Worm (Caenorhabditis elegans) whole organism, young adult: ENCODE measurements around the gene golg-2.

ENCODE experiments used
- B0035.1 ChIP-seq: sonication (generic microtip); optimal IDR thresholded peaks from 2 replicates; lab custom pipeline; 2016; ENCODE audit warnings: missing genetic modification characterization, mild to moderate bottlenecking, missing compliant biosample characterization, missing genotype, missing genetic modification reagents
- B0336.3 ChIP-seq: fragments of 200-800 bp; sonication (Bioruptor generic); IDR thresholded peaks from 2 replicates; pipeline ENCODE4 v1.3.6; 2022; ENCODE audit warnings: missing genetic modification characterization, missing compliant biosample characterization
- C06A6.2 ChIP-seq: fragments of 200-800 bp; sonication (Bioruptor generic); conservative IDR thresholded peaks from 2 replicates; pipeline ENCODE4 v1.3.6; 2022; ENCODE audit warnings: missing genetic modification characterization, missing compliant biosample characterization
- D2030.7 ChIP-seq: fragments of 200-800 bp; sonication (Bioruptor generic); IDR thresholded peaks from 2 replicates; pipeline ENCODE4 v1.3.6; 2022; ENCODE audit warnings: missing genetic modification reagents, missing genetic modification characterization, missing compliant biosample characterization
- F10E7.11 ChIP-seq: sonication (generic microtip); optimal IDR thresholded peaks from 2 replicates; lab custom pipeline; 2017; ENCODE audit warnings: mild to moderate bottlenecking, missing genetic modification characterization, moderate library complexity, missing compliant biosample characterization
- F23B12.7 ChIP-seq: sonication (generic microtip); optimal IDR thresholded peaks from 2 replicates; lab custom pipeline; 2017; ENCODE audit warnings: missing genetic modification characterization, mild to moderate bottlenecking, missing compliant biosample characterization, antibody characterized with exemption, moderate library complexity; ENCODE audit not compliant: insufficient read depth
- F39B2.1 ChIP-seq: fragments of 200-800 bp; sonication (Bioruptor generic); IDR thresholded peaks from 2 replicates; pipeline ENCODE4 v1.3.6; 2022; ENCODE audit warnings: missing genetic modification reagents, missing genetic modification characterization, missing compliant biosample characterization
- T07F8.4 ChIP-seq: sonication (generic microtip); optimal IDR thresholded peaks from 2 replicates; lab custom pipeline; 2016; ENCODE audit warnings: mild to moderate bottlenecking, missing genetic modification characterization, moderate library complexity, missing compliant biosample characterization
- Y56A3A.18 ChIP-seq: fragments of 200-800 bp; sonication (Bioruptor generic); IDR thresholded peaks from 2 replicates; pipeline ENCODE4 v1.3.6; 2022; ENCODE audit warnings: missing genetic modification reagents, missing genetic modification characterization, missing compliant biosample characterization
- ZK185.1 ChIP-seq: sonication (generic microtip); optimal IDR thresholded peaks from 2 replicates; lab custom pipeline; 2016; ENCODE audit warnings: mild to moderate bottlenecking, missing genetic modification characterization, missing compliant biosample characterization; ENCODE audit not compliant: poor library complexity, severe bottlenecking
- bed-2 ChIP-seq: fragments of 200-800 bp; sonication (Bioruptor generic); IDR thresholded peaks from 2 replicates; pipeline ENCODE4 v1.3.6; 2022; ENCODE audit warnings: missing genetic modification reagents, missing genetic modification characterization, missing compliant biosample characterization
- ceh-40 ChIP-seq: fragments of 200-800 bp; sonication (Bioruptor generic); IDR thresholded peaks from 2 replicates; pipeline ENCODE4 v1.3.6; 2022; ENCODE audit warnings: missing genetic modification characterization, missing compliant biosample characterization
- ceh-79 ChIP-seq: sonication (generic microtip); optimal IDR thresholded peaks from 2 replicates; lab custom pipeline; 2017; ENCODE audit warnings: mild to moderate bottlenecking, missing genetic modification characterization, missing compliant biosample characterization
- chd-7 ChIP-seq: sonication (generic microtip); optimal IDR thresholded peaks from 2 replicates; lab custom pipeline; 2016; ENCODE audit warnings: mild to moderate bottlenecking, missing genetic modification characterization, moderate library complexity, missing compliant biosample characterization
- dpff-1 ChIP-seq: sonication (generic microtip); optimal IDR thresholded peaks from 2 replicates; lab custom pipeline; 2017; ENCODE audit warnings: mild to moderate bottlenecking, missing genetic modification characterization, missing compliant biosample characterization
- dpl-1 ChIP-seq: fragments of 150-350 bp; optimal IDR thresholded peaks from 2 replicates; lab custom pipeline; 2014; ENCODE audit warnings: missing biosample characterization, missing genetic modification reagents, missing genetic modification characterization
- egrh-3 ChIP-seq: fragments of 200-800 bp; sonication (Bioruptor generic); IDR thresholded peaks from 2 replicates; pipeline ENCODE4 v1.3.6; 2022; ENCODE audit warnings: missing genetic modification reagents, missing genetic modification characterization, missing compliant biosample characterization
- ets-4 ChIP-seq: fragments of 200-800 bp; sonication (Bioruptor generic); optimal IDR thresholded peaks from 2 replicates; lab custom pipeline; 2018; ENCODE audit warnings: mild to moderate bottlenecking, missing genetic modification characterization, missing compliant biosample characterization
- fkh-3 ChIP-seq: sonication (generic microtip); optimal IDR thresholded peaks from 2 replicates; lab custom pipeline; 2016; ENCODE audit warnings: mild to moderate bottlenecking, missing genetic modification characterization, missing compliant biosample characterization
- hlh-26 ChIP-seq: fragments of 200-800 bp; sonication (Bioruptor generic); conservative IDR thresholded peaks from 2 replicates; pipeline ENCODE4 v1.3.6; 2022; ENCODE audit warnings: missing genetic modification reagents, missing genetic modification characterization, missing compliant biosample characterization
- hmg-1.2 ChIP-seq: fragments of 200-800 bp; sonication (Bioruptor generic); IDR thresholded peaks from 2 replicates; pipeline ENCODE4 v1.3.6; 2022; ENCODE audit warnings: missing genetic modification reagents, missing genetic modification characterization, missing compliant biosample characterization
- hrde-1 ChIP-seq: sonication (generic microtip); optimal IDR thresholded peaks from 2 replicates; lab custom pipeline; 2016; ENCODE audit warnings: missing genetic modification characterization, mild to moderate bottlenecking, missing compliant biosample characterization, moderate library complexity, missing genotype, missing genetic modification reagents, borderline replicate concordance
- let-607 ChIP-seq, 2 experiments: fragments of 200-800 bp in 1 of 2; sonication (Bioruptor generic) in 1 of 2; sonication (generic microtip) in 1 of 2; optimal IDR thresholded peaks; 2 replicates each; lab custom pipeline; 2016 to 2018; ENCODE audit warnings: mild to moderate bottlenecking in 2 of 2, missing compliant biosample characterization in 2 of 2, missing genetic modification characterization in 2 of 2, moderate library complexity in 2 of 2, missing genotype in 1 of 2
- lin-40 ChIP-seq: sonication (generic microtip); optimal IDR thresholded peaks from 2 replicates; lab custom pipeline; 2016; ENCODE audit warnings: missing genetic modification characterization, mild to moderate bottlenecking, missing compliant biosample characterization, missing genotype, missing genetic modification reagents
- lir-1 ChIP-seq: fragments of 200-800 bp; sonication (Bioruptor generic); conservative IDR thresholded peaks from 2 replicates; pipeline ENCODE4 v1.3.6; 2022; ENCODE audit warnings: missing genetic modification reagents, missing genetic modification characterization, missing compliant biosample characterization
- lsl-1 ChIP-seq: fragments of 200-800 bp; sonication (Bioruptor generic); optimal IDR thresholded peaks from 2 replicates; lab custom pipeline; 2018; ENCODE audit warnings: mild to moderate bottlenecking, missing genetic modification characterization, moderate library complexity, missing compliant biosample characterization
- lsy-27 ChIP-seq: sonication (generic microtip); optimal IDR thresholded peaks from 2 replicates; lab custom pipeline; 2017; ENCODE audit warnings: missing genetic modification characterization, mild to moderate bottlenecking, missing compliant biosample characterization, antibody characterized with exemption, missing genotype, borderline replicate concordance; ENCODE audit not compliant: insufficient read depth
- madf-6 ChIP-seq: fragments of 200-800 bp; sonication (Bioruptor generic); IDR thresholded peaks from 2 replicates; pipeline ENCODE4 v1.3.6; 2022; ENCODE audit warnings: missing genetic modification reagents, missing genetic modification characterization, missing compliant biosample characterization
- mes-4 ChIP-seq: sonication (generic microtip); optimal IDR thresholded peaks from 2 replicates; lab custom pipeline; 2016; ENCODE audit warnings: missing genotype, missing genetic modification characterization, missing compliant biosample characterization
- nfya-2 ChIP-seq: fragments of 200-800 bp; sonication (Bioruptor generic); IDR thresholded peaks from 2 replicates; pipeline ENCODE4 v1.3.6; 2022; ENCODE audit warnings: missing genetic modification reagents, missing genetic modification characterization, missing compliant biosample characterization
- nhr-80 ChIP-seq: sonication (generic microtip); optimal IDR thresholded peaks from 2 replicates; lab custom pipeline; 2016; ENCODE audit warnings: missing genetic modification characterization, missing compliant biosample characterization
- nhr-90 ChIP-seq: sonication (generic microtip); optimal IDR thresholded peaks from 2 replicates; lab custom pipeline; 2016; ENCODE audit warnings: missing genotype, mild to moderate bottlenecking, missing genetic modification characterization, missing compliant biosample characterization
- rec-8 ChIP-seq, 2 experiments: sonication (generic microtip); optimal IDR thresholded peaks; 2 replicates each; lab custom pipeline; 2016; ENCODE audit warnings: mild to moderate bottlenecking in 2 of 2, missing genetic modification characterization in 2 of 2, missing genetic modification reagents in 2 of 2, missing genotype in 2 of 2, missing biosample characterization in 1 of 2, missing compliant biosample characterization in 1 of 2, moderate library complexity in 1 of 2
- sdz-38 ChIP-seq: sonication (generic microtip); optimal IDR thresholded peaks from 2 replicates; lab custom pipeline; 2016; ENCODE audit warnings: missing genotype, missing genetic modification characterization, missing compliant biosample characterization
- sea-2 ChIP-seq: fragments of 200-800 bp; sonication (Bioruptor generic); IDR thresholded peaks from 2 replicates; pipeline ENCODE4 v1.3.6; 2022; ENCODE audit warnings: missing genetic modification characterization, missing compliant biosample characterization
- snpc-1.3 ChIP-seq: sonication (generic microtip); optimal IDR thresholded peaks from 2 replicates; lab custom pipeline; 2017; ENCODE audit warnings: missing genetic modification characterization, mild to moderate bottlenecking, missing compliant biosample characterization, antibody characterized with exemption, moderate library complexity, missing genotype, missing genetic modification reagents; ENCODE audit not compliant: insufficient read depth
- somi-1 ChIP-seq: fragments of 200-800 bp; sonication (Bioruptor generic); optimal IDR thresholded peaks from 2 replicates; lab custom pipeline; 2018; ENCODE audit warnings: mild to moderate bottlenecking, missing genetic modification characterization, missing compliant biosample characterization
- sptf-2 ChIP-seq: fragments of 200-800 bp; sonication (Bioruptor generic); optimal IDR thresholded peaks from 2 replicates; lab custom pipeline; 2018; ENCODE audit warnings: mild to moderate bottlenecking, missing genetic modification characterization, missing compliant biosample characterization
- tbp1 ChIP-seq: fragments of 200-800 bp; sonication (Bioruptor generic); optimal IDR thresholded peaks from 2 replicates; lab custom pipeline; 2018; ENCODE audit warnings: mild to moderate bottlenecking, missing genetic modification characterization, missing compliant biosample characterization
- unc-62 ChIP-seq: fragments of 150-350 bp; optimal IDR thresholded peaks from 2 replicates; lab custom pipeline; 2014; ENCODE audit warnings: missing biosample characterization, missing genetic modification reagents, missing genetic modification characterization
- zfh-2 ChIP-seq: fragments of 200-800 bp; sonication (Bioruptor generic); conservative IDR thresholded peaks from 2 replicates; pipeline ENCODE4 v1.3.6; 2022; ENCODE audit warnings: missing genetic modification reagents, missing genetic modification characterization, missing compliant biosample characterization
- zim-3 ChIP-seq: sonication (generic microtip); optimal IDR thresholded peaks from 2 replicates; lab custom pipeline; 2017; ENCODE audit warnings: mild to moderate bottlenecking, missing genetic modification characterization, moderate library complexity, missing compliant biosample characterization
- ztf-22 ChIP-seq: fragments of 200-800 bp; sonication (Bioruptor generic); optimal IDR thresholded peaks from 2 replicates; lab custom pipeline; 2018; ENCODE audit warnings: mild to moderate bottlenecking, missing genetic modification characterization, moderate library complexity, missing compliant biosample characterization
- ztf-28 ChIP-seq: fragments of 200-800 bp; sonication (Bioruptor generic); IDR thresholded peaks from 2 replicates; pipeline ENCODE4 v1.3.6; 2022; ENCODE audit warnings: missing genetic modification reagents, missing genetic modification characterization, missing compliant biosample characterization
- ztf-3 ChIP-seq: fragments of 200-800 bp; sonication (Bioruptor generic); optimal IDR thresholded peaks from 2 replicates; lab custom pipeline; 2018; ENCODE audit warnings: mild to moderate bottlenecking, missing genetic modification characterization, missing compliant biosample characterization

Gene golg-2

ce11 chrII:5033935-5034334 lies 6.0 kb downstream of the golg-2 start, which contains the start of gene F33G12.3:
F33G12.3 (minus strand) TSS chrII:5034035.
- TF ChIP-seq ets-4 (GFP tag; lab: Kevin White, UChicago) (no peak), ztf-22 (GFP tag; lab: Kevin White, UChicago) (no peak)

- 0 out of 2 replicates have a peak, but pooled peaks have one; percentile 14 for TF ChIP-seq ztf-28 (GFP tag; lab: Robert Waterston, UW)
- TF ChIP-seq chd-7, result peak; percentile 74
- no peak for TF ChIP-seq dpl-1 (GFP tag; lab: Kevin White, UChicago)
- 0 out of 2 replicates have a peak, but pooled peaks have one; percentile 37 for TF ChIP-seq Y56A3A.18
- peak; percentile 30 for TF ChIP-seq sptf-2 (GFP tag; lab: Kevin White, UChicago)
- peak; percentile 63 for TF ChIP-seq hrde-1 (tag; lab: Kevin White, UChicago)
- TF ChIP-seq fkh-3 (tag; lab: Kevin White, UChicago), result no peak
- no peak for TF ChIP-seq dpff-1 (tag; lab: Kevin White, UChicago)
- no peak; the same call in 1 of the 2 replicates for TF ChIP-seq zfh-2 (GFP tag; lab: Robert Waterston, UW)
- TF ChIP-seq sdz-38 (tag; lab: Kevin White, UChicago), result no peak
- TF ChIP-seq lir-1, result no peak; the same call in 1 of the 2 replicates
- TF ChIP-seq ceh-40 (GFP tag; lab: Robert Waterston, UW), result 0 out of 2 replicates have a peak, but pooled peaks have one; percentile 67
- TF ChIP-seq D2030.7 (GFP tag; lab: Robert Waterston, UW), result peak; percentile 47; the same call in 1 of the 2 replicates
- TF ChIP-seq ztf-3 (GFP tag; lab: Kevin White, UChicago), result no peak
- peak in 1 of 2 experiments; percentile 1 for TF ChIP-seq let-607 (tag; optimal IDR thresholded peaks at IDR 0.05; lab: Kevin White, UChicago)
- TF ChIP-seq nhr-80, result peak; percentile 24
- no peak for TF ChIP-seq hlh-26 (GFP tag; lab: Robert Waterston, UW)
- no peak for TF ChIP-seq sea-2
- TF ChIP-seq B0035.1, result peak; percentile 43
- peak; percentile 68 for TF ChIP-seq lsy-27 (tag; lab: Kevin White, UChicago)
- peak; percentile 77 for TF ChIP-seq madf-6 (GFP tag; lab: Robert Waterston, UW)
- TF ChIP-seq ets-4 (GFP tag; lab: Kevin White, UChicago), result peak; percentile 7
- peak; percentile 67 for TF ChIP-seq F23B12.7 (tag; lab: Kevin White, UChicago)
- no peak for TF ChIP-seq bed-2 (GFP tag; lab: Robert Waterston, UW)
- peak; percentile 35; the same call in 1 of the 2 replicates for TF ChIP-seq C06A6.2 (GFP tag; lab: Robert Waterston, UW)
- TF ChIP-seq nhr-90 (tag; lab: Kevin White, UChicago), result peak; percentile 76
- no peak for TF ChIP-seq nfya-2 (GFP tag; lab: Robert Waterston, UW)
- peak; percentile 53 for TF ChIP-seq zim-3 (tag; lab: Kevin White, UChicago)
- peak; percentile 60 for TF ChIP-seq lsl-1 (GFP tag; lab: Kevin White, UChicago)
- TF ChIP-seq F10E7.11, result peak; percentile 22
- no peak for TF ChIP-seq F39B2.1 (GFP tag; lab: Robert Waterston, UW)
- peak; percentile 77 for TF ChIP-seq ZK185.1 (tag; lab: Kevin White, UChicago)
- peak; percentile 66 for TF ChIP-seq hmg-1.2 (GFP tag; lab: Robert Waterston, UW)
- peak; percentile 79 for TF ChIP-seq B0336.3
- TF ChIP-seq mes-4 (tag; lab: Kevin White, UChicago), result peak; percentile 72
- peak; percentile 38 for TF ChIP-seq T07F8.4 (tag; lab: Kevin White, UChicago)
- TF ChIP-seq snpc-1.3 (tag; lab: Kevin White, UChicago), result peak; percentile 62
- TF ChIP-seq ceh-79 (tag; lab: Kevin White, UChicago), result peak; percentile 33
- peak; percentile 53 for TF ChIP-seq lin-40 (tag; lab: Kevin White, UChicago)
- TF ChIP-seq rec-8 (tag; optimal IDR thresholded peaks at IDR 0.05; lab: Kevin White, UChicago), result peak in 1 of 2 experiments; percentile 77
- TF ChIP-seq egrh-3 (GFP tag; lab: Robert Waterston, UW), result peak; percentile 39; the same call in 1 of the 2 replicates
- no peak for TF ChIP-seq somi-1 (GFP tag; lab: Kevin White, UChicago)
- peak; percentile 98 for TF ChIP-seq tbp1 (GFP tag; lab: Kevin White, UChicago)
- TF ChIP-seq unc-62 (GFP tag; lab: Kevin White, UChicago), result no peak
Measured at ce11 chrII:5032669-5033068, 7.2 kb downstream of the golg-2 start.
